Worm (Caenorhabditis elegans) whole organism, mixed stage, embryonic: Measurements from ENCODE around the gene C03G6.17.

ENCODE experiments used
- blmp-1 ChIP-seq: fragments of 150-350 bp; optimal IDR thresholded peaks from 2 replicates; lab custom pipeline; 2014; ENCODE audit warnings: missing biosample characterization, missing genetic modification characterization
- elt-3 ChIP-seq: fragments of 150-350 bp; optimal IDR thresholded peaks from 2 replicates; lab custom pipeline; 2014; ENCODE audit warnings: missing biosample characterization, missing genetic modification characterization
- ham-2 ChIP-seq: fragments of 200-800 bp; sonication (Bioruptor generic); optimal IDR thresholded peaks from 2 replicates; lab custom pipeline; 2018; ENCODE audit warnings: mild to moderate bottlenecking, missing genetic modification characterization, missing compliant biosample characterization
- mep-1 ChIP-seq: fragments of 150-350 bp; optimal IDR thresholded peaks from 2 replicates; lab custom pipeline; 2017; ENCODE audit warnings: missing biosample characterization, missing genetic modification reagents, missing genetic modification characterization, inconsistent platforms
- nhr-237 ChIP-seq: fragments of 150-350 bp; optimal IDR thresholded peaks from 2 replicates; lab custom pipeline; 2014; ENCODE audit warnings: missing biosample characterization, missing genetic modification characterization
- nhr-76 ChIP-seq: sonication (generic microtip); optimal IDR thresholded peaks from 2 replicates; lab custom pipeline; 2017; ENCODE audit warnings: missing biosample characterization, missing genetic modification characterization
- snpc-4 ChIP-seq: fragments of 150-350 bp; optimal IDR thresholded peaks from 2 replicates; lab custom pipeline; 2014; ENCODE audit warnings: missing biosample characterization, missing genetic modification characterization
- sptf-1 ChIP-seq: sonication (generic microtip); optimal IDR thresholded peaks from 2 replicates; lab custom pipeline; 2017; ENCODE audit warnings: mild to moderate bottlenecking, missing genetic modification characterization, moderate library complexity, missing compliant biosample characterization
- tbx-8 ChIP-seq: fragments of 200-800 bp; sonication (Bioruptor generic); optimal IDR thresholded peaks from 2 replicates; lab custom pipeline; 2018; ENCODE audit warnings: mild to moderate bottlenecking, missing genetic modification characterization, moderate library complexity, missing compliant biosample characterization
- unc-120 ChIP-seq: sonication (generic microtip); optimal IDR thresholded peaks from 2 replicates; lab custom pipeline; 2017; ENCODE audit warnings: missing genetic modification characterization, missing compliant biosample characterization; ENCODE audit not compliant: poor library complexity, severe bottlenecking
- unc-39 ChIP-seq: fragments of 150-350 bp; optimal IDR thresholded peaks from 2 replicates; lab custom pipeline; 2014; ENCODE audit warnings: missing biosample characterization, missing genetic modification characterization
- ztf-11 ChIP-seq: fragments of 150-350 bp; optimal IDR thresholded peaks from 2 replicates; lab custom pipeline; 2014; ENCODE audit warnings: missing biosample characterization, missing genetic modification characterization

DNA sequence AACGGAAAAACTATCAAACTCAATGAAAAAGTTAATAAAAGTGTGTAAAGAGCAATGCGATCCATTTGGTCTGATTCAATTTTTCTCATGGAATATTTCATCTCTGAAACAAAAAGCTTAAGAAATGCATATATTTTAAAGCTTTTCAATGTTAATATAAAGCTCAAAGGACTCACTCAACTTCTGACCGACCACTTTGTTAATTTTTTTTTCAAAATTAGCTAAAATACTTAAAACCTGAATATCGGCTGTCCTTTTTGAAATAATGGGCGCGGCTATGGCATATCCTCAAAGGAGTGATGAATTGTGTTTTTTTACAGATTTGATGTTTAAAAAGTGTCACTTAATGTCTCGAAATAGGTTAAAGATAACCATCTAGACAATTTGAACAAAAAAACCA lies 8.9 kb upstream of the C03G6.17 start, which contains the start of gene C02H6.1:
- no peak for TF ChIP-seq snpc-4 (tag; lab: Kevin White, UChicago)
- TF ChIP-seq unc-39 (tag; lab: Kevin White, UChicago) = no peak
- TF ChIP-seq elt-3 = no peak
- no peak for TF ChIP-seq unc-120 (tag; lab: Kevin White, UChicago)
- TF ChIP-seq mep-1 = no peak
- TF ChIP-seq sptf-1 (tag; lab: Kevin White, UChicago) = no peak
- TF ChIP-seq tbx-8 (GFP tag; lab: Kevin White, UChicago) = no peak
- TF ChIP-seq ztf-11 (tag; lab: Kevin White, UChicago) = no peak
- no peak for TF ChIP-seq ham-2 (GFP tag; lab: Kevin White, UChicago)
- no peak for TF ChIP-seq nhr-76
- no peak for TF ChIP-seq nhr-237 (tag; lab: Kevin White, UChicago)
- TF ChIP-seq blmp-1 (tag; lab: Kevin White, UChicago) = no peak
